Worm (Caenorhabditis elegans) whole organism, L3 larva: ENCODE data around the gene rps-13.
A peak's percentile ranks its signal among the peaks of the same experiment; 100 is the strongest.

ENCODE experiments used
- ZK546.5 ChIP-seq: sonication (generic microtip); optimal IDR thresholded peaks from 2 replicates; lab custom pipeline; 2017; ENCODE audit warnings: missing biosample characterization, missing genetic modification characterization
- ama-1 ChIP-seq: fragments of 150-350 bp; optimal IDR thresholded peaks from 2 replicates; lab custom pipeline; 2018
- ceh-82 ChIP-seq: fragments of 150-350 bp; optimal IDR thresholded peaks from 2 replicates; lab custom pipeline; 2014; ENCODE audit warnings: missing biosample characterization, missing genetic modification characterization
- egl-27 ChIP-seq: sonication (generic microtip); optimal IDR thresholded peaks from 4 replicates; lab custom pipeline; 2017; ENCODE audit warnings: missing biosample characterization, missing genetic modification reagents, missing genetic modification characterization
- elt-3 ChIP-seq, 3 experiments: fragments of 150-350 bp in 1 of 3; sonication (generic microtip) in 2 of 3; optimal IDR thresholded peaks; 2 replicates in 2 of 3; 4 replicates in 1 of 3; lab custom pipeline; 2014 to 2017; ENCODE audit warnings: missing biosample characterization in 3 of 3, missing genetic modification characterization in 3 of 3
- fkh-2 ChIP-seq: fragments of 150-350 bp; optimal IDR thresholded peaks from 2 replicates; lab custom pipeline; 2014; ENCODE audit warnings: missing biosample characterization, missing genetic modification reagents, missing genetic modification characterization
- fos-1 ChIP-seq: fragments of 150-350 bp; optimal IDR thresholded peaks from 2 replicates; lab custom pipeline; 2014; ENCODE audit warnings: missing biosample characterization, missing genetic modification characterization
- nhr-25 ChIP-seq: sonication (generic microtip); optimal IDR thresholded peaks from 2 replicates; lab custom pipeline; 2017; ENCODE audit warnings: missing biosample characterization, missing genetic modification characterization
- nhr-28 ChIP-seq: fragments of 150-350 bp; optimal IDR thresholded peaks from 2 replicates; lab custom pipeline; 2014; ENCODE audit warnings: missing biosample characterization, missing genetic modification characterization
- pha-4 ChIP-seq: fragments of 150-350 bp; optimal IDR thresholded peaks from 2 replicates; lab custom pipeline; 2014; ENCODE audit warnings: missing biosample characterization, missing genetic modification reagents, missing genetic modification characterization
- tbx-2 ChIP-seq: sonication (generic microtip); optimal IDR thresholded peaks from 2 replicates; lab custom pipeline; 2016; ENCODE audit warnings: mild to moderate bottlenecking, missing genetic modification characterization, missing compliant biosample characterization
- zag-1 ChIP-seq: fragments of 150-350 bp; optimal IDR thresholded peaks from 2 replicates; lab custom pipeline; 2014; ENCODE audit warnings: missing biosample characterization, missing genetic modification characterization
- ztf-11 ChIP-seq: fragments of 150-350 bp; optimal IDR thresholded peaks from 2 replicates; lab custom pipeline; 2014; ENCODE audit warnings: missing biosample characterization, missing genetic modification characterization

- TF ChIP-seq zag-1 (no peak), ZK546.5 (no peak), ztf-11 (tag; lab: Kevin White, UChicago) (no peak), nhr-28 (tag; lab: Kevin White, UChicago) (no peak), fkh-2 (tag; lab: Kevin White, UChicago) (no peak), ceh-82 (tag; lab: Kevin White, UChicago) (no peak), pha-4 (tag; lab: Kevin White, UChicago) (no peak), ama-1 (no peak), nhr-25 (tag; lab: Kevin White, UChicago) (no peak), fos-1 (tag; lab: Kevin White, UChicago) (no peak), elt-3 (tag; optimal IDR thresholded peaks at IDR 0.05; lab: Kevin White, UChicago) (peak in 1 of 3 experiments; percentile 89), tbx-2 (tag; lab: Kevin White, UChicago) (no peak), egl-27 (no peak)
These were observed 34.8 kb downstream of the rps-13 start, which contains the start of gene let-767 for ce11 chrIII:6339919-6340434.
